Worm (Caenorhabditis elegans) whole organism, L4 larva: ENCODE measurements around the gene mec-7.
A peak's percentile ranks its signal among the peaks of the same experiment; 100 is the strongest.

Experiments used
- F37D6.2 ChIP-seq: sonication (generic microtip); optimal IDR thresholded peaks from 2 replicates; lab custom pipeline; 2016; ENCODE audit warnings: mild to moderate bottlenecking, missing genetic modification characterization, missing compliant biosample characterization
- R02D3.7 ChIP-seq: fragments of 150-350 bp; sonication (generic microtip); optimal IDR thresholded peaks from 3 replicates; lab custom pipeline; 2014; ENCODE audit warnings: missing biosample characterization, missing genetic modification characterization
- T20F7.1 ChIP-seq: fragments of 200-800 bp; sonication (Bioruptor generic); optimal IDR thresholded peaks from 2 replicates; lab custom pipeline; 2018; ENCODE audit warnings: mild to moderate bottlenecking, missing genetic modification characterization, missing compliant biosample characterization
- T26A8.4 ChIP-seq: fragments of 200-800 bp; sonication (Bioruptor generic); IDR thresholded peaks from 2 replicates; pipeline ENCODE4 v1.3.6; 2022; ENCODE audit warnings: missing genetic modification characterization, missing compliant biosample characterization
- Y105C5A.15 ChIP-seq: fragments of 200-800 bp; sonication (Bioruptor generic); IDR thresholded peaks from 2 replicates; pipeline ENCODE4 v1.3.6; 2022; ENCODE audit warnings: missing genetic modification characterization, missing compliant biosample characterization
- Y5F2A.4 ChIP-seq: fragments of 200-800 bp; sonication (Bioruptor generic); optimal IDR thresholded peaks from 2 replicates; lab custom pipeline; 2018; ENCODE audit warnings: mild to moderate bottlenecking, missing genetic modification characterization, missing compliant biosample characterization
- ZK546.5 ChIP-seq, 2 experiments: sonication (generic microtip); optimal IDR thresholded peaks; 2 replicates each; lab custom pipeline; 2017; ENCODE audit warnings: missing biosample characterization in 2 of 2, missing genetic modification characterization in 2 of 2
- aha-1 ChIP-seq: fragments of 150-350 bp; peaks from one replicate; lab custom pipeline; 2014; ENCODE audit warnings: missing biosample characterization, missing genetic modification characterization
- attf-4 ChIP-seq: sonication (generic microtip); optimal IDR thresholded peaks from 3 replicates; lab custom pipeline; 2017; ENCODE audit warnings: missing biosample characterization, missing genetic modification characterization
- ceh-20 ChIP-seq: fragments of 200-800 bp; sonication (Bioruptor generic); IDR thresholded peaks from 2 replicates; pipeline ENCODE4 v1.3.6; 2022; ENCODE audit warnings: missing genetic modification reagents, missing genetic modification characterization, missing compliant biosample characterization
- cey-2 ChIP-seq: sonication (generic microtip); optimal IDR thresholded peaks from 3 replicates; lab custom pipeline; 2017; ENCODE audit warnings: missing genetic modification characterization, mild to moderate bottlenecking, missing compliant biosample characterization, antibody characterized with exemption, borderline replicate concordance; ENCODE audit not compliant: insufficient read depth
- ctbp-1 ChIP-seq: fragments of 200-800 bp; sonication (Bioruptor generic); IDR thresholded peaks from 2 replicates; pipeline ENCODE4 v1.3.6; 2022; ENCODE audit warnings: missing genetic modification reagents, missing genetic modification characterization, missing compliant biosample characterization
- daf-16 ChIP-seq, 3 experiments: sonication (generic microtip); optimal IDR thresholded peaks; 2 replicates each; lab custom pipeline; 2016 to 2017; ENCODE audit warnings: missing genetic modification characterization in 3 of 3, missing genetic modification reagents in 3 of 3, mild to moderate bottlenecking in 2 of 3, missing compliant biosample characterization in 2 of 3, missing biosample characterization in 1 of 3, moderate library complexity in 1 of 3
- daf-19 ChIP-seq: fragments of 200-800 bp; sonication (Bioruptor generic); conservative IDR thresholded peaks from 2 replicates; pipeline ENCODE4 v1.3.6; 2022; ENCODE audit warnings: missing genetic modification characterization, missing compliant biosample characterization
- dmd-6 ChIP-seq: fragments of 200-800 bp; sonication (Bioruptor generic); IDR thresholded peaks from 2 replicates; pipeline ENCODE4 v1.3.6; 2022; ENCODE audit warnings: missing genetic modification reagents, missing genetic modification characterization, missing compliant biosample characterization
- dmd-8 ChIP-seq: fragments of 200-800 bp; sonication (Bioruptor generic); IDR thresholded peaks from 2 replicates; pipeline ENCODE4 v1.3.6; 2022; ENCODE audit warnings: missing genetic modification characterization, missing compliant biosample characterization
- dpl-1 ChIP-seq: fragments of 150-350 bp; optimal IDR thresholded peaks from 2 replicates; lab custom pipeline; 2014; ENCODE audit warnings: missing biosample characterization, missing genetic modification reagents, missing genetic modification characterization
- duxl-1 ChIP-seq: sonication (generic microtip); optimal IDR thresholded peaks from 2 replicates; lab custom pipeline; 2016; ENCODE audit warnings: mild to moderate bottlenecking, missing genetic modification characterization, moderate library complexity, missing compliant biosample characterization; ENCODE audit not compliant: poor library complexity
- egl-27 ChIP-seq: sonication (generic microtip); optimal IDR thresholded peaks from 3 replicates; lab custom pipeline; 2017; ENCODE audit warnings: missing biosample characterization, missing genetic modification reagents, missing genetic modification characterization
- fkh-10 ChIP-seq: fragments of 150-350 bp; optimal IDR thresholded peaks from 2 replicates; lab custom pipeline; 2014; ENCODE audit warnings: missing biosample characterization, missing genetic modification reagents, missing genetic modification characterization
- hif-1 ChIP-seq, 2 experiments: sonication (generic microtip); optimal IDR thresholded peaks; 2 replicates each; lab custom pipeline; 2016 to 2017; ENCODE audit warnings: missing compliant biosample characterization in 2 of 2, missing genetic modification characterization in 2 of 2, missing genetic modification reagents in 2 of 2, missing genotype in 2 of 2, mild to moderate bottlenecking in 1 of 2
- hlh-11 ChIP-seq: fragments of 200-800 bp; sonication (Bioruptor generic); optimal IDR thresholded peaks from 2 replicates; lab custom pipeline; 2018; ENCODE audit warnings: mild to moderate bottlenecking, missing genetic modification characterization, missing compliant biosample characterization
- hlh-30 ChIP-seq: sonication (generic microtip); optimal IDR thresholded peaks from 2 replicates; lab custom pipeline; 2017; ENCODE audit warnings: antibody characterized with exemption, mild to moderate bottlenecking, missing genetic modification characterization, missing compliant biosample characterization; ENCODE audit not compliant: insufficient read depth
- hmg-1.1 ChIP-seq: fragments of 200-800 bp; sonication (Bioruptor generic); IDR thresholded peaks from 2 replicates; pipeline ENCODE4 v1.3.6; 2022; ENCODE audit warnings: missing genetic modification reagents, missing genetic modification characterization, missing compliant biosample characterization
- jun-1 ChIP-seq: fragments of 150-350 bp; optimal IDR thresholded peaks from 2 replicates; lab custom pipeline; 2014; ENCODE audit warnings: missing biosample characterization, missing genetic modification reagents, missing genetic modification characterization
- lir-3 ChIP-seq: sonication (generic microtip); optimal IDR thresholded peaks from 2 replicates; lab custom pipeline; 2016; ENCODE audit warnings: mild to moderate bottlenecking, missing genetic modification characterization, missing compliant biosample characterization
- lsy-2 ChIP-seq, 2 experiments: fragments of 150-350 bp in 1 of 2; sonication (generic microtip) in 1 of 2; optimal IDR thresholded peaks; 2 replicates each; lab custom pipeline; 2014 to 2017; ENCODE audit warnings: missing biosample characterization in 2 of 2, missing genetic modification characterization in 2 of 2
- madf-9 ChIP-seq: fragments of 200-800 bp; sonication (Bioruptor generic); conservative IDR thresholded peaks from 2 replicates; pipeline ENCODE4 v1.3.6; 2022; ENCODE audit warnings: missing genetic modification reagents, missing genetic modification characterization, missing compliant biosample characterization
- mdl-1 ChIP-seq, 2 experiments: fragments of 150-350 bp in 1 of 2; sonication (generic microtip) in 1 of 2; optimal IDR thresholded peaks; 2 replicates each; lab custom pipeline; 2014 to 2017; ENCODE audit warnings: missing biosample characterization in 2 of 2, missing genetic modification characterization in 2 of 2
- mep-1 ChIP-seq: fragments of 150-350 bp; sonication (generic microtip); optimal IDR thresholded peaks from 3 replicates; lab custom pipeline; 2014; ENCODE audit warnings: missing biosample characterization, missing genetic modification characterization
- mes-2 ChIP-seq: sonication (generic microtip); optimal IDR thresholded peaks from 2 replicates; lab custom pipeline; 2016; ENCODE audit warnings: missing genotype, mild to moderate bottlenecking, missing genetic modification characterization, missing compliant biosample characterization; ENCODE audit not compliant: poor library complexity, severe bottlenecking
- mxl-3 ChIP-seq: fragments of 200-800 bp; sonication (Bioruptor generic); optimal IDR thresholded peaks from 2 replicates; lab custom pipeline; 2018; ENCODE audit warnings: mild to moderate bottlenecking, missing genetic modification characterization, missing compliant biosample characterization
- nhr-11 ChIP-seq: fragments of 150-350 bp; optimal IDR thresholded peaks from 2 replicates; lab custom pipeline; 2014; ENCODE audit warnings: missing biosample characterization, missing genetic modification characterization
- nhr-25 ChIP-seq: sonication (generic microtip); optimal IDR thresholded peaks from 2 replicates; lab custom pipeline; 2017; ENCODE audit warnings: missing genetic modification characterization, mild to moderate bottlenecking, missing compliant biosample characterization, antibody characterized with exemption, moderate library complexity, borderline replicate concordance; ENCODE audit not compliant: insufficient read depth
- nhr-76 ChIP-seq: fragments of 150-350 bp; optimal IDR thresholded peaks from 2 replicates; lab custom pipeline; 2014; ENCODE audit warnings: missing biosample characterization, missing genetic modification characterization
- pqm-1 ChIP-seq: sonication (generic microtip); optimal IDR thresholded peaks from 2 replicates; lab custom pipeline; 2017; ENCODE audit warnings: missing biosample characterization, missing genetic modification characterization
- rbr-2 ChIP-seq: sonication (generic microtip); optimal IDR thresholded peaks from 2 replicates; lab custom pipeline; 2016; ENCODE audit warnings: missing genotype, missing genetic modification characterization, missing compliant biosample characterization
- saeg-2 ChIP-seq: fragments of 200-800 bp; sonication (Bioruptor generic); IDR thresholded peaks from 2 replicates; pipeline ENCODE4 v1.3.6; 2022; ENCODE audit warnings: missing genetic modification reagents, missing genetic modification characterization, missing compliant biosample characterization
- spr-1 ChIP-seq: sonication (generic microtip); optimal IDR thresholded peaks from 2 replicates; lab custom pipeline; 2016; ENCODE audit warnings: mild to moderate bottlenecking, missing genetic modification characterization, missing compliant biosample characterization
- unc-39 ChIP-seq: sonication (generic microtip); optimal IDR thresholded peaks from 2 replicates; lab custom pipeline; 2017; ENCODE audit warnings: missing biosample characterization, missing genetic modification characterization
- unc-62 ChIP-seq, 3 experiments: fragments of 150-350 bp in 1 of 3; sonication (generic microtip); optimal IDR thresholded peaks in 2 of 3; peaks in 1 of 3; 1 replicate in 1 of 3; 2 replicates in 2 of 3; lab custom pipeline; 2014 to 2017; ENCODE audit warnings: missing biosample characterization in 3 of 3, missing genetic modification characterization in 3 of 3, missing genetic modification reagents in 3 of 3, missing genotype in 1 of 3

Gene mec-7

DNA sequence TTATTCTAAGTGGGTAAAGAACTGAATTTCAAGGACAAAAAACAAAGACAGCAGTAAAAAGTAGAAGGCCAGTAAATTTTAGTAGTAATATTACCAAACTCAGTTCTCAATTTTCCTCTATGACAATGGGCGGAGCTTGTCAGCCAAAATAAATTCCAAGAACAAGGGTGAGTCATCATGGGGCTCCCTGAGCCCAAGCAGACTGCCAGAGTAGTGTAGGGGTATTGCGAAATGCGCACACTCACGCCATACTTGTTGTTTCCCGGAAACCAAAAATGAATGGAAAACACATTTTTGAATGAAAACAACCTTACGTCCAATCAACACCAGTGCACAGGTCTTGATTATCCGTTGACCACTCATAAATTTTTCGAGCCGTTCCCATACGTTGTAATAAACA, 15.3 kb upstream of the mec-7 start:
- TF ChIP-seq lsy-2 (tag; optimal IDR thresholded peaks at IDR 0.05; lab: Kevin White, UChicago): peak in 1 of 2 experiments; percentile 60
- TF ChIP-seq daf-19 (GFP tag; lab: Robert Waterston, UW): 0 out of 2 replicates have a peak, but pooled peaks have one; percentile 21
- no peak for TF ChIP-seq Y105C5A.15 (GFP tag; lab: Robert Waterston, UW)
- no peak for TF ChIP-seq spr-1
- TF ChIP-seq hif-1 (tag; optimal IDR thresholded peaks at IDR 0.05; lab: Kevin White, UChicago): no peak
- TF ChIP-seq jun-1: no peak
- TF ChIP-seq F37D6.2 (tag; lab: Kevin White, UChicago): peak; percentile 58
- TF ChIP-seq mxl-3 (GFP tag; lab: Kevin White, UChicago): peak; percentile 39
- TF ChIP-seq duxl-1: no peak
- no peak for TF ChIP-seq saeg-2 (GFP tag; lab: Robert Waterston, UW)
- no peak for TF ChIP-seq pqm-1
- peak; percentile 64 for TF ChIP-seq rbr-2 (tag; lab: Kevin White, UChicago)
- TF ChIP-seq nhr-11 (tag; lab: Kevin White, UChicago): peak; percentile 76
- no peak for TF ChIP-seq T26A8.4 (GFP tag; lab: Robert Waterston, UW)
- no peak for TF ChIP-seq lir-3 (tag; lab: Kevin White, UChicago)
- TF ChIP-seq mdl-1 (tag; optimal IDR thresholded peaks at IDR 0.05; lab: Kevin White, UChicago): peak in 1 of 2 experiments; percentile 55
- TF ChIP-seq ceh-20: no peak
- TF ChIP-seq dmd-6 (GFP tag; lab: Robert Waterston, UW): no peak
- peak; percentile 38 for TF ChIP-seq fkh-10 (GFP tag; lab: Kevin White, UChicago)
- TF ChIP-seq hmg-1.1 (GFP tag; lab: Robert Waterston, UW): peak; percentile 41; the same call in 1 of the 2 replicates
- TF ChIP-seq nhr-76 (tag; lab: Kevin White, UChicago): no peak
- TF ChIP-seq Y5F2A.4 (GFP tag; lab: Kevin White, UChicago): no peak
- TF ChIP-seq ctbp-1: 0 out of 2 replicates have a peak, but pooled peaks have one; percentile 17
- TF ChIP-seq attf-4 (tag; lab: Kevin White, UChicago): no peak
- TF ChIP-seq hlh-11: peak; percentile 33
- TF ChIP-seq unc-62 (GFP tag; optimal IDR thresholded peaks at IDR 0.05 in 1 of 2; lab: Kevin White, UChicago): peak in 1 of 2 experiments; percentile 96
- TF ChIP-seq unc-62 (tag; optimal IDR thresholded peaks at IDR 0.05; lab: Kevin White, UChicago): no peak
- TF ChIP-seq R02D3.7 (tag; lab: Kevin White, UChicago): no peak
- TF ChIP-seq nhr-25 (tag; lab: Kevin White, UChicago): no peak
- TF ChIP-seq madf-9 (GFP tag; lab: Robert Waterston, UW): no peak
- TF ChIP-seq cey-2 (tag; lab: Kevin White, UChicago): no peak
- no peak for TF ChIP-seq egl-27 (tag; lab: Kevin White, UChicago)
- TF ChIP-seq unc-39 (tag; lab: Kevin White, UChicago): no peak
- TF ChIP-seq mes-2 (tag; lab: Kevin White, UChicago): no peak
- peak; percentile 51 for TF ChIP-seq aha-1
- no peak for TF ChIP-seq T20F7.1 (GFP tag; lab: Kevin White, UChicago)
- no peak for TF ChIP-seq dmd-8 (GFP tag; lab: Robert Waterston, UW)
- no peak for TF ChIP-seq daf-16 (GFP tag; optimal IDR thresholded peaks at IDR 0.05; lab: Kevin White, UChicago)
- peak; percentile 79 for TF ChIP-seq daf-16 (tag; optimal IDR thresholded peaks at IDR 0.05; lab: Kevin White, UChicago)
- no peak for TF ChIP-seq ZK546.5 (tag; optimal IDR thresholded peaks at IDR 0.05; lab: Kevin White, UChicago)
- TF ChIP-seq mep-1: peak; percentile 52
- peak; percentile 38 for TF ChIP-seq hlh-30 (tag; lab: Kevin White, UChicago)
- peak; percentile 8 for TF ChIP-seq dpl-1 (GFP tag; lab: Kevin White, UChicago)
